Worm (Caenorhabditis elegans): Measurements from ENCODE around the gene ttbk-8.2.

The ttbk-8.2 gene

ce11 chrIV:5669459-5669858 is 37.7 kb downstream of the ttbk-8.2 start, which contains the start of gene T19E7.6:
TSS of gene T19E7.6 (minus strand) at chrIV:5669503.
- TF ChIP-seq fos-1 (tag; optimal IDR thresholded peaks at IDR 0.05): peak; percentile 33
- no peak for TF ChIP-seq blmp-1 (tag; optimal IDR thresholded peaks at IDR 0.05; ENCODE audit: insufficient read depth)

- no peak for TF ChIP-seq peb-1 (tag; optimal IDR thresholded peaks at IDR 0.05)
- peak; percentile 62 for TF ChIP-seq F13H6.1 (tag; optimal IDR thresholded peaks at IDR 0.05)
- TF ChIP-seq egl-27 (tag; optimal IDR thresholded peaks at IDR 0.05): no peak
Observed at ce11 chrIV:5671325-5671724, 39.6 kb downstream of the ttbk-8.2 start.

- TF ChIP-seq unc-55 (GFP tag; optimal IDR thresholded peaks at IDR 0.05): no peak
- TF ChIP-seq ztf-4 (tag; optimal IDR thresholded peaks at IDR 0.05): no peak
- TF ChIP-seq lin-11 (tag; optimal IDR thresholded peaks at IDR 0.05): no peak
- TF ChIP-seq aly-2 (tag; optimal IDR thresholded peaks at IDR 0.05): no peak
- no peak for TF ChIP-seq nhr-6 (tag; optimal IDR thresholded peaks at IDR 0.05)
- TF ChIP-seq nhr-25 (tag; optimal IDR thresholded peaks at IDR 0.05): no peak
- TF ChIP-seq nhr-237 (tag; optimal IDR thresholded peaks at IDR 0.05): no peak
- no peak for TF ChIP-seq ceh-82 (tag; optimal IDR thresholded peaks at IDR 0.05)
Observed at ce11 chrIV:5674435-5674834, 42.7 kb downstream of the ttbk-8.2 start, which contains the start of gene srd-5. TSS of gene srd-5 (minus strand) at chrIV:5674535.

- TF ChIP-seq C34F6.9 (tag; optimal IDR thresholded peaks at IDR 0.05) (no peak), sma-3 (GFP tag; optimal IDR thresholded peaks at IDR 0.05) (no peak), elt-1 (tag; optimal IDR thresholded peaks at IDR 0.05) (no peak), alr-1 (tag; optimal IDR thresholded peaks at IDR 0.05) (no peak), crh-2 (tag; optimal IDR thresholded peaks at IDR 0.05) (no peak), gmeb-1 (tag; optimal IDR thresholded peaks at IDR 0.05) (no peak), egl-27 (tag; optimal IDR thresholded peaks at IDR 0.05) (no peak), nhr-237 (tag; optimal IDR thresholded peaks at IDR 0.05) (no peak), elt-3 (tag; optimal IDR thresholded peaks at IDR 0.05) (no peak), aly-2 (tag; optimal IDR thresholded peaks at IDR 0.05) (no peak), nhr-129 (tag; optimal IDR thresholded peaks at IDR 0.05) (no peak)
Observed at ce11 chrIV:5678044-5678443, 46.3 kb downstream of the ttbk-8.2 start, which contains the start of gene C55C3.4. TSS of gene C55C3.4 (minus strand) at chrIV:5678144.

- TF ChIP-seq ceh-82 (tag; optimal IDR thresholded peaks at IDR 0.05) (no peak), dmd-4 (tag; optimal IDR thresholded peaks at IDR 0.05) (no peak), snpc-4 (tag; optimal IDR thresholded peaks at IDR 0.05) (no peak), blmp-1 (tag; optimal IDR thresholded peaks at IDR 0.05; ENCODE audit: insufficient read depth) (no peak), sma-9 (GFP tag; optimal IDR thresholded peaks at IDR 0.05) (no peak), sma-9 (tag; optimal IDR thresholded peaks at IDR 0.05) (no peak), lin-39 (tag; optimal IDR thresholded peaks at IDR 0.05) (no peak), mdl-1 (tag; optimal IDR thresholded peaks at IDR 0.05) (no peak), nhr-6 (tag; optimal IDR thresholded peaks at IDR 0.05) (no peak)
Observed at ce11 chrIV:5682547-5683234, 51.0 kb downstream of the ttbk-8.2 start, which contains the start of the genes C55C3.7 and C55C3.6. TSS of gene C55C3.7 (minus strand) at chrIV:5682647. TSS of gene C55C3.6 (plus strand) at chrIV:5683184.

Data from whole organism, L2 larva.